Fruit fly (Drosophila melanogaster): ENCODE measurements around the gene Edem2.

The Edem2 gene

dm6 chr2L:13165802-13166347 lies 26.1 kb upstream of the Edem2 start, which contains the start of gene DnaJ-H (continued):
- TF ChIP-seq B-H1 (GFP tag; IDR thresholded peaks at IDR 0.05) (no peak; the same call in 2 of the 3 replicates), CG34422 (GFP tag; IDR thresholded peaks at IDR 0.05) (peak; percentile 63; the same call in 1 of the 3 replicates), CG13424 (tag; optimal IDR thresholded peaks at IDR 0.05) (no peak), CG17385 (GFP tag; optimal IDR thresholded peaks at IDR 0.05) (peak; percentile 99), sima (GFP tag; optimal IDR thresholded peaks at IDR 0.05) (no peak), CG6254 (GFP tag; optimal IDR thresholded peaks at IDR 0.05) (no peak), Drgx (GFP tag; IDR thresholded peaks at IDR 0.05) (no peak), Bdp1 (GFP tag; optimal IDR thresholded peaks at IDR 0.05) (no peak), CG10543 (GFP tag; optimal IDR thresholded peaks at IDR 0.05) (no peak), ATbp (GFP tag; optimal IDR thresholded peaks at IDR 0.05) (no peak), hkb (optimal IDR thresholded peaks at IDR 0.05) (no peak), hkb (GFP tag; IDR thresholded peaks at IDR 0.05) (peak; percentile 17; the same call in 1 of the 2 replicates), CG1603 (tag; optimal IDR thresholded peaks at IDR 0.05) (no peak), sna (GFP tag; IDR thresholded peaks at IDR 0.05; ENCODE audit: partially characterized antibody) (peak; percentile 55; the same call in 1 of the 2 replicates), CG4328 (GFP tag; optimal IDR thresholded peaks at IDR 0.05) (no peak), scrt (GFP tag; optimal IDR thresholded peaks at IDR 0.05) (peak; percentile 46), Antp (GFP tag; optimal IDR thresholded peaks at IDR 0.05) (no peak), CG17829 (tag; optimal IDR thresholded peaks at IDR 0.05) (no peak), trem (tag; optimal IDR thresholded peaks at IDR 0.05) (no peak), ara (GFP tag; IDR thresholded peaks at IDR 0.05) (no peak), ham (GFP tag; IDR thresholded peaks at IDR 0.05) (no peak), CG1647 (GFP tag; optimal IDR thresholded peaks at IDR 0.05) (no peak), HLH54F (GFP tag; optimal IDR thresholded peaks at IDR 0.05) (no peak), CG1602 (GFP tag; optimal IDR thresholded peaks at IDR 0.05) (no peak), lov (optimal IDR thresholded peaks at IDR 0.05) (no peak), lov (GFP tag; IDR thresholded peaks at IDR 0.05) (no peak), CG1233 (GFP tag; optimal IDR thresholded peaks at IDR 0.05) (no peak), CG9215 (GFP tag; IDR thresholded peaks at IDR 0.05) (no peak), odd (GFP tag; optimal IDR thresholded peaks at IDR 0.05) (no peak), Adf1 (GFP tag; IDR thresholded peaks at IDR 0.05) (peak; percentile 22; the same call in 1 of the 2 replicates), Camta (GFP tag; optimal IDR thresholded peaks at IDR 0.05) (no peak), E2f1 (GFP tag; IDR thresholded peaks at IDR 0.05) (peak; percentile 21; the same call in 1 of the 2 replicates), Optix (GFP tag; IDR thresholded peaks at IDR 0.05) (no peak), D19A (tag; optimal IDR thresholded peaks at IDR 0.05) (no peak), CG13287 (GFP tag; IDR thresholded peaks at IDR 0.05; ENCODE audit: partially characterized antibody) (peak; percentile 66; the same call in 1 of the 2 replicates), Bteb2 (GFP tag; optimal IDR thresholded peaks at IDR 0.05) (no peak), CG16779 (GFP tag; IDR thresholded peaks at IDR 0.05) (no peak), Dll (GFP tag; IDR thresholded peaks at IDR 0.05; ENCODE audit: partially characterized antibody) (0 out of 4 replicates have a peak, but pooled peaks have one; percentile 42), Hand (GFP tag; optimal IDR thresholded peaks at IDR 0.05) (no peak), salm (tag; optimal IDR thresholded peaks at IDR 0.05) (no peak), HmgZ (tag; optimal IDR thresholded peaks at IDR 0.05) (no peak), CG15479 (GFP tag; optimal IDR thresholded peaks at IDR 0.05) (peak; percentile 39)

dm6 chr2L:13176123-13176522 lies 15.9 kb upstream of the Edem2 start, which contains the start of gene CG43925:
Gene CG43925 (plus strand): TSS chr2L:13176423.
- TF ChIP-seq ken (GFP tag; IDR thresholded peaks at IDR 0.05) (0 out of 3 replicates have a peak, but pooled peaks have one; percentile 23), Trl (optimal IDR thresholded peaks at IDR 0.05) (no peak), Trl (GFP tag; optimal IDR thresholded peaks at IDR 0.05) (no peak)
